Fruit fly (Drosophila melanogaster) whole organism, embryonic: Measurements from ENCODE around the gene swa.

ENCODE experiments used
- Bteb2 ChIP-seq: fragments of 200-800 bp; sonication (Bioruptor generic); optimal IDR thresholded peaks from 2 replicates; lab custom pipeline; 2016; ENCODE audit warnings: missing biosample characterization, missing genetic modification characterization
- CG10209 ChIP-seq: fragments of 200-800 bp; sonication (Bioruptor generic); optimal IDR thresholded peaks from 3 replicates; lab custom pipeline; 2017; ENCODE audit warnings: missing biosample characterization, mild to moderate bottlenecking, missing genetic modification characterization, missing genetic modification reagents
- CG10267 ChIP-seq: fragments of 200-800 bp; sonication (Bioruptor generic); optimal IDR thresholded peaks from 2 replicates; lab custom pipeline; 2018; ENCODE audit warnings: missing biosample characterization, mild to moderate bottlenecking, missing genetic modification characterization, moderate library complexity
- CG11456 ChIP-seq: fragments of 200-800 bp; sonication (Bioruptor generic); IDR thresholded peaks from 3 replicates; pipeline ENCODE4 v1.3.6; 2022; ENCODE audit warnings: missing biosample characterization, missing genetic modification characterization
- CG12071 ChIP-seq: fragments of 200-800 bp; sonication (Bioruptor generic); optimal IDR thresholded peaks from 3 replicates; lab custom pipeline; 2018; ENCODE audit warnings: missing biosample characterization, mild to moderate bottlenecking, missing genetic modification characterization
- CG1233 ChIP-seq: fragments of 200-800 bp; sonication (Bioruptor generic); optimal IDR thresholded peaks from 4 replicates; lab custom pipeline; 2018; ENCODE audit warnings: missing biosample characterization, mild to moderate bottlenecking, missing genetic modification characterization
- CG14014 ChIP-seq: fragments of 200-800 bp; sonication (Bioruptor generic); IDR thresholded peaks from 2 replicates; pipeline ENCODE4 v1.3.6; 2022; ENCODE audit warnings: missing biosample characterization, missing genetic modification characterization
- CG1603 ChIP-seq: fragments of 200-800 bp; sonication (Bioruptor generic); optimal IDR thresholded peaks from 2 replicates; lab custom pipeline; 2019; ENCODE audit warnings: missing biosample characterization, mild to moderate bottlenecking, missing genetic modification characterization, moderate library complexity
- CG17361 ChIP-seq: fragments of 200-800 bp; sonication (Bioruptor generic); IDR thresholded peaks from 3 replicates; pipeline ENCODE4 v1.3.6; 2022; ENCODE audit warnings: missing biosample characterization, missing genetic modification characterization
- CG32532 ChIP-seq: fragments of 200-800 bp; sonication (Bioruptor generic); IDR thresholded peaks from 2 replicates; pipeline ENCODE4 v1.3.6; 2022; ENCODE audit warnings: missing biosample characterization, missing genetic modification characterization
- CG4424 ChIP-seq: fragments of 200-800 bp; sonication (Bioruptor generic); optimal IDR thresholded peaks from 3 replicates; lab custom pipeline; 2016; ENCODE audit warnings: missing biosample characterization, missing genetic modification characterization
- CG4820 ChIP-seq: fragments of 200-800 bp; sonication (Bioruptor generic); optimal IDR thresholded peaks from 3 replicates; lab custom pipeline; 2016; ENCODE audit warnings: missing biosample characterization, missing genetic modification characterization
- CG5180 ChIP-seq: fragments of 200-800 bp; sonication (Bioruptor generic); optimal IDR thresholded peaks from 3 replicates; lab custom pipeline; 2017; ENCODE audit warnings: missing biosample characterization, missing genetic modification characterization, mild to moderate bottlenecking, moderate library complexity, missing genetic modification reagents
- CG6765 ChIP-seq: fragments of 200-800 bp; sonication (Bioruptor generic); optimal IDR thresholded peaks from 3 replicates; lab custom pipeline; 2017; ENCODE audit warnings: missing biosample characterization, mild to moderate bottlenecking, missing genetic modification characterization
- CG8944 ChIP-seq: fragments of 200-800 bp; sonication (Bioruptor generic); optimal IDR thresholded peaks from 3 replicates; lab custom pipeline; 2016; ENCODE audit warnings: missing biosample characterization, missing genetic modification characterization
- CG9932 ChIP-seq: fragments of 200-800 bp; sonication (Bioruptor generic); IDR thresholded peaks from 2 replicates; pipeline ENCODE4 v1.3.6; 2022; ENCODE audit warnings: missing biosample characterization, missing genetic modification characterization
- Dbx ChIP-seq: fragments of 200-800 bp; sonication (Bioruptor generic); IDR thresholded peaks from 3 replicates; pipeline ENCODE4 v1.3.6; 2022; ENCODE audit warnings: missing biosample characterization, missing genetic modification characterization
- Dek ChIP-seq: fragments of 200-800 bp; sonication (Bioruptor generic); optimal IDR thresholded peaks from 3 replicates; lab custom pipeline; 2019; ENCODE audit warnings: missing biosample characterization, mild to moderate bottlenecking, missing genetic modification characterization, moderate library complexity
- Ets65A ChIP-seq: fragments of 200-800 bp; sonication (Bioruptor generic); peaks from one replicate; lab custom pipeline; 2016; ENCODE audit warnings: missing biosample characterization, missing genetic modification characterization
- Fer1 ChIP-seq: fragments of 200-800 bp; sonication (Bioruptor generic); optimal IDR thresholded peaks from 2 replicates; lab custom pipeline; 2017; ENCODE audit warnings: missing biosample characterization, mild to moderate bottlenecking, missing genetic modification characterization
- Fer3 ChIP-seq: fragments of 200-800 bp; sonication (Bioruptor generic); optimal IDR thresholded peaks from 2 replicates; lab custom pipeline; 2018; ENCODE audit warnings: missing biosample characterization, mild to moderate bottlenecking, missing genetic modification characterization, moderate library complexity
- HLH3B ChIP-seq: fragments of 200-800 bp; sonication (Bioruptor generic); IDR thresholded peaks from 2 replicates; pipeline ENCODE4 v1.3.6; 2022; ENCODE audit warnings: missing biosample characterization, missing genetic modification characterization
- HLH54F ChIP-seq: fragments of 200-800 bp; sonication (Bioruptor generic); optimal IDR thresholded peaks from 3 replicates; lab custom pipeline; 2016; ENCODE audit warnings: missing biosample characterization, missing genetic modification characterization
- Hr78 ChIP-seq, 2 experiments: fragments of 200-800 bp in 1 of 2; fragments of >200 bp in 1 of 2; sonication (Bioruptor generic) in 1 of 2; optimal IDR thresholded peaks; 2 replicates each; lab custom pipeline; 2017 to 2019; ENCODE audit warnings: missing biosample characterization in 2 of 2, missing genetic modification characterization in 2 of 2, mild to moderate bottlenecking in 1 of 2, moderate library complexity in 1 of 2
- Hsf ChIP-seq: fragments of 200-800 bp; sonication (Bioruptor generic); optimal IDR thresholded peaks from 3 replicates; lab custom pipeline; 2016; ENCODE audit warnings: missing biosample characterization, missing genetic modification characterization
- Oaz ChIP-seq: fragments of 200-800 bp; sonication (Bioruptor generic); IDR thresholded peaks from 2 replicates; pipeline ENCODE4 v1.3.6; 2022; ENCODE audit warnings: missing biosample characterization, missing genetic modification characterization
- Oli ChIP-seq: fragments of 200-800 bp; sonication (Bioruptor generic); optimal IDR thresholded peaks from 2 replicates; lab custom pipeline; 2018; ENCODE audit warnings: missing biosample characterization, mild to moderate bottlenecking, missing genetic modification characterization, moderate library complexity
- Ravus ChIP-seq: fragments of 200-800 bp; sonication (Bioruptor generic); IDR thresholded peaks from 2 replicates; pipeline ENCODE4 v1.3.6; 2022; ENCODE audit warnings: missing biosample characterization, missing genetic modification characterization
- abd-A ChIP-seq: fragments of 200-800 bp; sonication (Bioruptor generic); optimal IDR thresholded peaks from 3 replicates; lab custom pipeline; 2019; ENCODE audit warnings: missing biosample characterization, mild to moderate bottlenecking, missing genetic modification characterization, moderate library complexity
- bowl ChIP-seq: fragments of 200-800 bp; sonication (Bioruptor generic); IDR thresholded peaks from 2 replicates; pipeline ENCODE4 v1.3.6; 2022; ENCODE audit warnings: missing biosample characterization, missing genetic modification characterization
- caup ChIP-seq: fragments of 200-800 bp; sonication (Bioruptor generic); optimal IDR thresholded peaks from 3 replicates; lab custom pipeline; 2017; ENCODE audit warnings: missing biosample characterization, mild to moderate bottlenecking, missing genetic modification characterization, moderate library complexity; ENCODE audit not compliant: severe bottlenecking
- chn ChIP-seq: fragments of 200-800 bp; sonication (Bioruptor generic); optimal IDR thresholded peaks from 2 replicates; lab custom pipeline; 2016; ENCODE audit warnings: missing biosample characterization, missing genetic modification characterization
- ci ChIP-seq: fragments of 200-800 bp; sonication (Bioruptor generic); IDR thresholded peaks from 3 replicates; pipeline ENCODE4 v1.3.6; 2022; ENCODE audit warnings: missing biosample characterization, missing genetic modification characterization
- crp ChIP-seq, 2 experiments: fragments of 200-800 bp; sonication (Bioruptor generic); optimal IDR thresholded peaks; 2 replicates in 1 of 2; 3 replicates in 1 of 2; lab custom pipeline; 2017; ENCODE audit warnings: missing biosample characterization in 2 of 2, missing genetic modification characterization in 2 of 2, mild to moderate bottlenecking in 1 of 2, moderate library complexity in 1 of 2
- emc ChIP-seq: fragments of 200-800 bp; sonication (Bioruptor generic); optimal IDR thresholded peaks from 2 replicates; lab custom pipeline; 2016; ENCODE audit warnings: missing biosample characterization, missing genetic modification characterization
- en ChIP-seq: fragments of 200-800 bp; sonication (Bioruptor generic); optimal IDR thresholded peaks from 2 replicates; lab custom pipeline; 2016; ENCODE audit warnings: missing biosample characterization, missing genetic modification characterization
- ewg ChIP-seq: fragments of 200-800 bp; sonication (Bioruptor generic); optimal IDR thresholded peaks from 3 replicates; lab custom pipeline; 2017; ENCODE audit warnings: mild to moderate bottlenecking, missing biosample characterization, missing genetic modification reagents, missing genetic modification characterization
- fd102C ChIP-seq: fragments of 200-800 bp; sonication (Bioruptor generic); optimal IDR thresholded peaks from 2 replicates; lab custom pipeline; 2018; ENCODE audit warnings: missing biosample characterization, mild to moderate bottlenecking, missing genetic modification characterization, moderate library complexity
- kay ChIP-seq: fragments of 200-800 bp; sonication (Bioruptor generic); optimal IDR thresholded peaks from 2 replicates; lab custom pipeline; 2016; ENCODE audit warnings: missing biosample characterization, missing genetic modification characterization
- klu ChIP-seq: fragments of 200-800 bp; sonication (Bioruptor generic); IDR thresholded peaks from 2 replicates; pipeline ENCODE4 v1.3.6; 2022; ENCODE audit warnings: missing biosample characterization, missing genetic modification characterization
- org-1 ChIP-seq: fragments of 200-800 bp; sonication (Bioruptor generic); optimal IDR thresholded peaks from 2 replicates; lab custom pipeline; 2017; ENCODE audit warnings: missing biosample characterization, missing genetic modification characterization
- otp ChIP-seq: fragments of 200-800 bp; sonication (Bioruptor generic); IDR thresholded peaks from 3 replicates; pipeline ENCODE4, ENCODE4 v1.3.6; 2022; ENCODE audit warnings: missing biosample characterization, missing genetic modification characterization
- pb ChIP-seq: fragments of 200-800 bp; sonication (Bioruptor generic); optimal IDR thresholded peaks from 3 replicates; lab custom pipeline; 2016; ENCODE audit warnings: missing biosample characterization, missing genetic modification characterization
- scrt ChIP-seq: fragments of 200-800 bp; sonication (Bioruptor generic); optimal IDR thresholded peaks from 2 replicates; lab custom pipeline; 2018; ENCODE audit warnings: missing biosample characterization, mild to moderate bottlenecking, missing genetic modification characterization, moderate library complexity
- sens-2 ChIP-seq: fragments of 200-800 bp; sonication (Bioruptor generic); IDR thresholded peaks from 2 replicates; pipeline ENCODE4 v1.3.6; 2022; ENCODE audit warnings: missing biosample characterization, missing genetic modification characterization
- slou ChIP-seq: fragments of 200-800 bp; sonication (Bioruptor generic); optimal IDR thresholded peaks from 3 replicates; lab custom pipeline; 2016; ENCODE audit warnings: missing biosample characterization, missing genetic modification characterization
- tin ChIP-seq: fragments of 200-800 bp; sonication (Bioruptor generic); optimal IDR thresholded peaks from 3 replicates; lab custom pipeline; 2016; ENCODE audit warnings: missing biosample characterization, missing genetic modification characterization
- vvl ChIP-seq: fragments of 200-800 bp; sonication (Bioruptor generic); IDR thresholded peaks from 2 replicates; pipeline ENCODE4 v1.3.6; 2022; ENCODE audit warnings: missing biosample characterization, missing genetic modification characterization
- wdn ChIP-seq: fragments of 200-800 bp; sonication (Bioruptor generic); IDR thresholded peaks from 2 replicates; pipeline ENCODE4 v1.3.6; 2022; ENCODE audit warnings: missing biosample characterization, missing genetic modification characterization
- z ChIP-seq: fragments of 200-800 bp; sonication (Bioruptor generic); IDR thresholded peaks from 3 replicates; pipeline ENCODE4 v1.3.6; 2022; ENCODE audit warnings: missing biosample characterization, missing genetic modification characterization

Gene swa

DNA sequence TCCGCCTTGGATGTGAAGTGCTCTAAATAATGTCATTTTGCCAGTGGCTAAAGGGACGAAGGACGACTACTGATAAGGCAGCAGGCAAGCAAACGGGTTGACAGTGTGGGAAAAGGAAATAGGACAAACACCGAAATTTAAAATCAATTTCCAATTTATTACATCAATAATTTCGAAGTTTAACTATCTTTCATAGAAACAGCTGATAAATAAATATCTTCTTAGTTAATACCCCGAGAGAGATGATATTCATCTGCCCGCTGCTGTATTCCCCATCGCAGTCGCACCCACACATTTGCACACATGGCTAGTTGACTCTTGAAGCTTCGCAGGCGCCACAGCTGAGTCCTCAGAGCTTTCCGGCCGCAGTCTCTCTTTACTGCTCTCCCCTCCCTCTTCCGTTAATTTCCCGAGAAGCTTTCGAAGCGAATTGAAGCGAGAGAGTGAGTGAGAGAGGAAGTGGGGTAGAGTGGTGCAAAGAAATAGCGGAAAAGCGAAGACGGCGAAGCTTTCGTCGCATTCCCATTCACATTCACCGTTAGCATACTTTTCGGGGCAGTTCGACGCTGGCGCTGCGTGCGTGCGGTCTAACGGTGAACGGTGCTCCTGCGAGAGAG lies 48.5 kb downstream of the swa start (continued):
- TF ChIP-seq chn (GFP tag; lab: Kevin White, UChicago) (peak; percentile 42), otp (no peak), Ets65A (GFP tag; lab: Kevin White, UChicago) (peak; percentile 43), CG14014 (GFP tag; lab: Robert Waterston, UW) (peak; percentile 78), Oli (tag; lab: Kevin White, UChicago) (peak; percentile 58), en (GFP tag; lab: Kevin White, UChicago) (no peak), CG9932 (GFP tag; lab: Robert Waterston, UW) (peak; percentile 69), ewg (GFP tag; lab: Kevin White, UChicago) (peak; percentile 27), org-1 (GFP tag; lab: Kevin White, UChicago) (peak; percentile 73), bowl (peak; percentile 53; the same call in 1 of the 2 replicates), HLH54F (GFP tag; lab: Kevin White, UChicago) (peak; percentile 40), abd-A (tag; lab: Kevin White, UChicago) (peak; percentile 50), CG11456 (GFP tag; lab: Robert Waterston, UW) (peak; percentile 56; the same call in 1 of the 3 replicates), Fer3 (tag; lab: Kevin White, UChicago) (peak; percentile 70), CG10209 (GFP tag; lab: Kevin White, UChicago) (peak; percentile 65), Fer1 (GFP tag; lab: Kevin White, UChicago) (peak; percentile 89), Hr78 (GFP tag; optimal IDR thresholded peaks at IDR 0.05; lab: Kevin White, UChicago) (no peak), emc (GFP tag; lab: Kevin White, UChicago) (no peak), sens-2 (GFP tag; lab: Robert Waterston, UW) (peak; percentile 56), HLH3B (GFP tag; lab: Robert Waterston, UW) (peak; percentile 74), CG17361 (GFP tag; lab: Robert Waterston, UW) (no peak; the same call in 2 of the 3 replicates), CG5180 (GFP tag; lab: Kevin White, UChicago) (peak; percentile 23), CG1603 (tag; lab: Kevin White, UChicago) (peak; percentile 69), wdn (GFP tag; lab: Robert Waterston, UW) (peak; percentile 66), z (GFP tag; lab: Robert Waterston, UW) (no peak), klu (GFP tag; lab: Robert Waterston, UW) (0 out of 2 replicates have a peak, but pooled peaks have one; percentile 30), Bteb2 (GFP tag; lab: Kevin White, UChicago) (no peak), CG4424 (GFP tag; lab: Kevin White, UChicago) (peak; percentile 41), CG4820 (GFP tag; lab: Kevin White, UChicago) (peak; percentile 10), slou (GFP tag; lab: Kevin White, UChicago) (peak; percentile 1), CG32532 (GFP tag; lab: Robert Waterston, UW) (peak; percentile 77), vvl (peak; percentile 83), caup (GFP tag; lab: Kevin White, UChicago) (peak; percentile 75), Dbx (peak; percentile 73), Hsf (peak; percentile 60), Dek (tag; lab: Kevin White, UChicago) (peak; percentile 55), CG12071 (GFP tag; lab: Kevin White, UChicago) (peak; percentile 44), CG10267 (tag; lab: Kevin White, UChicago) (peak; percentile 19), fd102C (GFP tag; lab: Kevin White, UChicago) (no peak), CG8944 (GFP tag; lab: Kevin White, UChicago) (peak; percentile 36), CG1233 (peak; percentile 61), tin (peak; percentile 42), ci (GFP tag; lab: Robert Waterston, UW) (peak; percentile 79), crp (GFP tag; optimal IDR thresholded peaks at IDR 0.05; lab: Kevin White, UChicago) (peak in 1 of 2 experiments; percentile 26), Oaz (GFP tag; lab: Robert Waterston, UW) (peak; percentile 58; the same call in 1 of the 2 replicates), CG6765 (peak; percentile 66), Ravus (GFP tag; lab: Robert Waterston, UW) (peak; percentile 3; the same call in 1 of the 2 replicates), pb (GFP tag; lab: Kevin White, UChicago) (peak; percentile 35), kay (GFP tag; lab: Kevin White, UChicago) (no peak), scrt (GFP tag; lab: Kevin White, UChicago) (peak; percentile 48)
